Worm (Caenorhabditis elegans): ENCODE results near the gene srh-193.
"Not testable (repeated sequence)": the region's sequence is repeated elsewhere in the genome, so short reads cannot be mapped to it uniquely, and the experiment has no call there.

- not testable (repeated sequence) for TF ChIP-seq mel-28 (tag; optimal IDR thresholded peaks at IDR 0.05; ENCODE audit: borderline replicate concordance); dpl-1 (GFP tag; optimal IDR thresholded peaks at IDR 0.05); aptf-2 (GFP tag; conservative IDR thresholded peaks at IDR 0.05); repo-1 (tag; optimal IDR thresholded peaks at IDR 0.05)
Observed at ce11 chrV:4333518-4333917, 43.5 kb upstream of the srh-193 start.
